Fruit fly (Drosophila melanogaster): Measurements from ENCODE around the gene CG4615.

Gene CG4615

dm6 chrX:7082407-7082806 lies 19.7 kb downstream of the CG4615 start:
- TF ChIP-seq toe (GFP tag; optimal IDR thresholded peaks at IDR 0.05): no peak
- no peak for TF ChIP-seq CG11617 (GFP tag; optimal IDR thresholded peaks at IDR 0.05)
- no peak for TF ChIP-seq CG7045 (GFP tag; optimal IDR thresholded peaks at IDR 0.05)
- no peak for TF ChIP-seq cnc (optimal IDR thresholded peaks at IDR 0.05)
- no peak for TF ChIP-seq Mnt (GFP tag; optimal IDR thresholded peaks at IDR 0.05)
- no peak for TF ChIP-seq Hr96 (GFP tag; optimal IDR thresholded peaks at IDR 0.05)
- TF ChIP-seq cic (GFP tag; optimal IDR thresholded peaks at IDR 0.05): no peak
- no peak for TF ChIP-seq CG14711 (tag; optimal IDR thresholded peaks at IDR 0.05)
- TF ChIP-seq tj (GFP tag; optimal IDR thresholded peaks at IDR 0.05): no peak
- TF ChIP-seq CG1620 (GFP tag; optimal IDR thresholded peaks at IDR 0.05): no peak
- no peak for TF ChIP-seq pad (GFP tag; optimal IDR thresholded peaks at IDR 0.05)
- no peak for TF ChIP-seq ovo (GFP tag; optimal IDR thresholded peaks at IDR 0.05)
- no peak for TF ChIP-seq Clk (GFP tag; optimal IDR thresholded peaks at IDR 0.05)
- TF ChIP-seq Crg-1 (GFP tag; optimal IDR thresholded peaks at IDR 0.05): no peak
- no peak for TF ChIP-seq CG33017 (tag; optimal IDR thresholded peaks at IDR 0.05)
- no peak for TF ChIP-seq CG5204 (GFP tag; optimal IDR thresholded peaks at IDR 0.05)
- TF ChIP-seq kay (GFP tag; ENCODE audit: borderline replicate concordance): no peak
- TF ChIP-seq CG12768 (GFP tag; optimal IDR thresholded peaks at IDR 0.05): no peak
- no peak for TF ChIP-seq CG7101 (tag; optimal IDR thresholded peaks at IDR 0.05)

- TF ChIP-seq cnc (optimal IDR thresholded peaks at IDR 0.05) (no peak), cic (GFP tag; optimal IDR thresholded peaks at IDR 0.05) (no peak), bab1 (GFP tag; optimal IDR thresholded peaks at IDR 0.05) (no peak), pad (GFP tag; optimal IDR thresholded peaks at IDR 0.05) (no peak), Mnt (GFP tag; optimal IDR thresholded peaks at IDR 0.05) (no peak), CG14711 (tag; optimal IDR thresholded peaks at IDR 0.05) (no peak), CG12768 (GFP tag; optimal IDR thresholded peaks at IDR 0.05) (no peak), CG7045 (GFP tag; optimal IDR thresholded peaks at IDR 0.05) (no peak), Hr96 (GFP tag; optimal IDR thresholded peaks at IDR 0.05) (no peak), ovo (GFP tag; optimal IDR thresholded peaks at IDR 0.05) (no peak), tj (GFP tag; optimal IDR thresholded peaks at IDR 0.05) (no peak), toe (GFP tag; optimal IDR thresholded peaks at IDR 0.05) (no peak), Crg-1 (GFP tag; optimal IDR thresholded peaks at IDR 0.05) (no peak), CG5204 (GFP tag; optimal IDR thresholded peaks at IDR 0.05) (no peak), CG1620 (GFP tag; optimal IDR thresholded peaks at IDR 0.05) (no peak), CG11617 (GFP tag; optimal IDR thresholded peaks at IDR 0.05) (no peak), CG7101 (tag; optimal IDR thresholded peaks at IDR 0.05) (no peak), kay (GFP tag; ENCODE audit: borderline replicate concordance) (no peak), CG33017 (tag; optimal IDR thresholded peaks at IDR 0.05) (no peak)
Measured at dm6 chrX:7074316-7074925, 27.7 kb downstream of the CG4615 start.

dm6 chrX:7073234-7073878 lies 28.7 kb downstream of the CG4615 start:
- TF ChIP-seq cic (GFP tag; optimal IDR thresholded peaks at IDR 0.05): peak; percentile 52
- TF ChIP-seq cnc (optimal IDR thresholded peaks at IDR 0.05): no peak

- peak; percentile 6 for TF ChIP-seq Crg-1 (GFP tag; optimal IDR thresholded peaks at IDR 0.05)
- peak; percentile 12 for TF ChIP-seq kay (GFP tag; ENCODE audit: borderline replicate concordance)
- no peak for TF ChIP-seq CG11617 (GFP tag; optimal IDR thresholded peaks at IDR 0.05)
- peak; percentile 29 for TF ChIP-seq pad (GFP tag; optimal IDR thresholded peaks at IDR 0.05)
- TF ChIP-seq CG1620 (GFP tag; optimal IDR thresholded peaks at IDR 0.05): peak; percentile 0
- peak; percentile 12 for TF ChIP-seq CG7045 (GFP tag; optimal IDR thresholded peaks at IDR 0.05)
- no peak for TF ChIP-seq bab1 (GFP tag; optimal IDR thresholded peaks at IDR 0.05)
- TF ChIP-seq cnc (optimal IDR thresholded peaks at IDR 0.05): no peak
- TF ChIP-seq Mnt (GFP tag; optimal IDR thresholded peaks at IDR 0.05): peak; percentile 40
- no peak for TF ChIP-seq CG14711 (tag; optimal IDR thresholded peaks at IDR 0.05)
- TF ChIP-seq toe (GFP tag; optimal IDR thresholded peaks at IDR 0.05): no peak
- TF ChIP-seq Clk (GFP tag; optimal IDR thresholded peaks at IDR 0.05): peak; percentile 1
- peak; percentile 83 for TF ChIP-seq cic (GFP tag; optimal IDR thresholded peaks at IDR 0.05)
- peak; percentile 4 for TF ChIP-seq tj (GFP tag; optimal IDR thresholded peaks at IDR 0.05)
- TF ChIP-seq CG7101 (tag; optimal IDR thresholded peaks at IDR 0.05): peak; percentile 15
- no peak for TF ChIP-seq ovo (GFP tag; optimal IDR thresholded peaks at IDR 0.05)
- TF ChIP-seq CG5204 (GFP tag; optimal IDR thresholded peaks at IDR 0.05): peak; percentile 3
- peak; percentile 21 for TF ChIP-seq Hr96 (GFP tag; optimal IDR thresholded peaks at IDR 0.05)
- peak; percentile 56 for TF ChIP-seq CG12768 (GFP tag; optimal IDR thresholded peaks at IDR 0.05)
- no peak for TF ChIP-seq CG33017 (tag; optimal IDR thresholded peaks at IDR 0.05)
Measured at dm6 chrX:7069011-7069463, 33.1 kb downstream of the CG4615 start, which contains the start of gene CG4607. CG4607 (plus strand) TSS chrX:7069413.

dm6 chrX:7068088-7068487 lies 34.0 kb downstream of the CG4615 start:
- TF ChIP-seq cnc (optimal IDR thresholded peaks at IDR 0.05) (no peak), ovo (GFP tag; optimal IDR thresholded peaks at IDR 0.05) (no peak), Clk (GFP tag; optimal IDR thresholded peaks at IDR 0.05) (no peak), CG1620 (GFP tag; optimal IDR thresholded peaks at IDR 0.05) (no peak), bab1 (GFP tag; optimal IDR thresholded peaks at IDR 0.05) (no peak), CG7045 (GFP tag; optimal IDR thresholded peaks at IDR 0.05) (no peak), Hr96 (GFP tag; optimal IDR thresholded peaks at IDR 0.05) (peak; percentile 4), Mnt (GFP tag; optimal IDR thresholded peaks at IDR 0.05) (peak; percentile 6), kay (GFP tag; ENCODE audit: borderline replicate concordance) (no peak), CG11617 (GFP tag; optimal IDR thresholded peaks at IDR 0.05) (no peak), CG12768 (GFP tag; optimal IDR thresholded peaks at IDR 0.05) (no peak), CG14711 (tag; optimal IDR thresholded peaks at IDR 0.05) (no peak), CG7101 (tag; optimal IDR thresholded peaks at IDR 0.05) (no peak)

All from whole organism, adult.